Worm (Caenorhabditis elegans): ENCODE results near the gene dlc-4.
A peak's percentile ranks its signal among the peaks of the same experiment; 100 is the strongest.

The dlc-4 gene

ce11 chrIV:16442963-16443362 lies at the start of gene dlc-4:
dlc-4 (plus strand) TSS chrIV:16443263.
- no peak for TF ChIP-seq fos-1 (tag; optimal IDR thresholded peaks at IDR 0.05)
- no peak for TF ChIP-seq nhr-67 (tag; optimal IDR thresholded peaks at IDR 0.05)
- TF ChIP-seq aly-2 (tag; optimal IDR thresholded peaks at IDR 0.05), result no peak
- TF ChIP-seq ceh-16 (tag; optimal IDR thresholded peaks at IDR 0.05), result no peak
- no peak for TF ChIP-seq unc-62 (GFP tag; optimal IDR thresholded peaks at IDR 0.05)
- TF ChIP-seq nhr-12 (tag; optimal IDR thresholded peaks at IDR 0.05), result no peak
- TF ChIP-seq fkh-10 (GFP tag; optimal IDR thresholded peaks at IDR 0.05), result no peak
- TF ChIP-seq daf-12 (tag; optimal IDR thresholded peaks at IDR 0.05), result no peak
- TF ChIP-seq ceh-28 (tag; optimal IDR thresholded peaks at IDR 0.05), result no peak
- no peak for TF ChIP-seq pha-4 (tag; optimal IDR thresholded peaks at IDR 0.05)

ce11 chrIV:16393668-16394067 lies 49.4 kb upstream of the dlc-4 start, which contains the start of gene Y65A5A.24:
Y65A5A.24 (plus strand) TSS chrIV:16393968.
- TF ChIP-seq fkh-10 (GFP tag; optimal IDR thresholded peaks at IDR 0.05) (no peak), ZK546.5 (tag; optimal IDR thresholded peaks at IDR 0.05) (no peak)

- TF ChIP-seq egl-27 (tag; optimal IDR thresholded peaks at IDR 0.05), result no peak
- TF ChIP-seq mdl-1 (tag; optimal IDR thresholded peaks at IDR 0.05), result no peak
- TF ChIP-seq lin-15B (tag; optimal IDR thresholded peaks at IDR 0.05), result no peak
- peak; percentile 68 for TF ChIP-seq elt-1 (tag; optimal IDR thresholded peaks at IDR 0.05)
- TF ChIP-seq aly-2 (tag; optimal IDR thresholded peaks at IDR 0.05), result no peak
- no peak for TF ChIP-seq jun-1 (tag; optimal IDR thresholded peaks at IDR 0.05)
- no peak for TF ChIP-seq ztf-4 (tag; optimal IDR thresholded peaks at IDR 0.05)
- no peak for TF ChIP-seq fkh-2 (tag; optimal IDR thresholded peaks at IDR 0.05)
- TF ChIP-seq lsy-12 (tag; optimal IDR thresholded peaks at IDR 0.05), result no peak
- no peak for TF ChIP-seq nhr-11 (tag; optimal IDR thresholded peaks at IDR 0.05)
- TF ChIP-seq nhr-12 (tag; optimal IDR thresholded peaks at IDR 0.05), result no peak
- no peak for TF ChIP-seq nhr-67 (tag; optimal IDR thresholded peaks at IDR 0.05)
- no peak for TF ChIP-seq ZK546.5 (tag; optimal IDR thresholded peaks at IDR 0.05)
- peak; percentile 44 for TF ChIP-seq nhr-25 (tag; optimal IDR thresholded peaks at IDR 0.05)
- no peak for TF ChIP-seq zag-1 (tag; optimal IDR thresholded peaks at IDR 0.05)
- TF ChIP-seq ceh-82 (tag; optimal IDR thresholded peaks at IDR 0.05), result no peak
- TF ChIP-seq unc-62 (GFP tag; optimal IDR thresholded peaks at IDR 0.05), result peak; percentile 1
- TF ChIP-seq egl-5 (tag; optimal IDR thresholded peaks at IDR 0.05), result no peak
- TF ChIP-seq ztf-11 (tag; optimal IDR thresholded peaks at IDR 0.05), result no peak
- no peak for TF ChIP-seq elt-2 (tag; optimal IDR thresholded peaks at IDR 0.05)
- TF ChIP-seq elt-3 (tag; optimal IDR thresholded peaks at IDR 0.05), result peak in 1 of 3 experiments; percentile 47
- no peak for TF ChIP-seq ama-1 (optimal IDR thresholded peaks at IDR 0.05)
- TF ChIP-seq lin-39 (tag; optimal IDR thresholded peaks at IDR 0.05), result no peak
- no peak for TF ChIP-seq snpc-4 (tag; optimal IDR thresholded peaks at IDR 0.05)
- TF ChIP-seq ceh-16 (tag; optimal IDR thresholded peaks at IDR 0.05), result no peak
These were observed 46.4 kb upstream of the dlc-4 start for ce11 chrIV:16396651-16397050.

- TF ChIP-seq nhr-11 (tag; optimal IDR thresholded peaks at IDR 0.05) (no peak), nhr-237 (tag; optimal IDR thresholded peaks at IDR 0.05) (no peak), nhr-25 (tag; optimal IDR thresholded peaks at IDR 0.05) (peak; percentile 42), R02D3.7 (tag; optimal IDR thresholded peaks at IDR 0.05) (no peak), hmg-11 (tag; optimal IDR thresholded peaks at IDR 0.05) (peak; percentile 1), aly-2 (tag; optimal IDR thresholded peaks at IDR 0.05) (no peak), nfya-1 (tag; optimal IDR thresholded peaks at IDR 0.05; ENCODE audit: insufficient read depth) (peak; percentile 22), lsy-12 (tag; optimal IDR thresholded peaks at IDR 0.05) (peak; percentile 20), lin-39 (tag; optimal IDR thresholded peaks at IDR 0.05) (peak; percentile 32), tbx-2 (tag; optimal IDR thresholded peaks at IDR 0.05) (peak; percentile 21), elt-2 (tag; optimal IDR thresholded peaks at IDR 0.05) (no peak), daf-12 (tag; optimal IDR thresholded peaks at IDR 0.05) (no peak), ceh-82 (tag; optimal IDR thresholded peaks at IDR 0.05) (no peak), nhr-76 (tag; optimal IDR thresholded peaks at IDR 0.05) (no peak), lin-15B (tag; optimal IDR thresholded peaks at IDR 0.05) (peak; percentile 42), egl-27 (tag; optimal IDR thresholded peaks at IDR 0.05) (no peak), mdl-1 (tag; optimal IDR thresholded peaks at IDR 0.05) (no peak), ama-1 (optimal IDR thresholded peaks at IDR 0.05) (no peak), egl-5 (tag; optimal IDR thresholded peaks at IDR 0.05) (no peak), nhr-23 (tag; optimal IDR thresholded peaks at IDR 0.05) (peak; percentile 4), unc-39 (tag; optimal IDR thresholded peaks at IDR 0.05) (no peak), nhr-43 (tag; optimal IDR thresholded peaks at IDR 0.05; ENCODE audit: poor library complexity, severe bottlenecking) (peak; percentile 64), eor-1 (tag; optimal IDR thresholded peaks at IDR 0.05) (no peak), fkh-2 (tag; optimal IDR thresholded peaks at IDR 0.05) (no peak), fos-1 (tag; optimal IDR thresholded peaks at IDR 0.05) (no peak), nhr-12 (tag; optimal IDR thresholded peaks at IDR 0.05) (no peak), ceh-9 (tag; optimal IDR thresholded peaks at IDR 0.05) (no peak), fkh-10 (GFP tag; optimal IDR thresholded peaks at IDR 0.05) (no peak), pha-4 (tag; optimal IDR thresholded peaks at IDR 0.05) (no peak), ztf-4 (tag; optimal IDR thresholded peaks at IDR 0.05) (no peak), ceh-28 (tag; optimal IDR thresholded peaks at IDR 0.05) (no peak), ZK546.5 (tag; optimal IDR thresholded peaks at IDR 0.05) (no peak), elt-3 (tag; optimal IDR thresholded peaks at IDR 0.05) (peak in 1 of 3 experiments; percentile 50), nhr-67 (tag; optimal IDR thresholded peaks at IDR 0.05) (no peak), mml-1 (tag; optimal IDR thresholded peaks at IDR 0.05) (no peak)
These were observed 45.0 kb upstream of the dlc-4 start for ce11 chrIV:16397845-16398607.

Measured in whole organism, L3 larva.